Worm (Caenorhabditis elegans) whole organism, L1 larva: ENCODE data around the gene sek-3.

Experiments
- C16A3.4 ChIP-seq: fragments of 150-350 bp; optimal IDR thresholded peaks from 2 replicates; lab custom pipeline; 2014; ENCODE audit warnings: missing biosample characterization, missing genetic modification characterization
- C34B4.2 ChIP-seq: sonication (generic microtip); optimal IDR thresholded peaks from 2 replicates; lab custom pipeline; 2017; ENCODE audit warnings: mild to moderate bottlenecking, missing genetic modification characterization, missing compliant biosample characterization
- aha-1 ChIP-seq: fragments of 150-350 bp; optimal IDR thresholded peaks from 2 replicates; lab custom pipeline; 2014; ENCODE audit warnings: missing biosample characterization, missing genetic modification characterization
- alr-1 ChIP-seq: fragments of 200-800 bp; sonication (Bioruptor generic); optimal IDR thresholded peaks from 2 replicates; lab custom pipeline; 2018; ENCODE audit warnings: borderline replicate concordance, mild to moderate bottlenecking, missing genetic modification characterization, missing compliant biosample characterization
- ama-1 ChIP-seq: fragments of 150-350 bp; optimal IDR thresholded peaks from 2 replicates; lab custom pipeline; 2014
- blmp-1 ChIP-seq: fragments of 150-350 bp; optimal IDR thresholded peaks from 2 replicates; lab custom pipeline; 2014; ENCODE audit warnings: missing biosample characterization, missing genetic modification characterization
- ceh-8 ChIP-seq: fragments of 200-800 bp; sonication (Bioruptor generic); optimal IDR thresholded peaks from 2 replicates; lab custom pipeline; 2018; ENCODE audit warnings: mild to moderate bottlenecking, missing genetic modification characterization, moderate library complexity, missing compliant biosample characterization
- ceh-82 ChIP-seq, 3 experiments: fragments of 150-350 bp in 1 of 3; sonication (generic microtip) in 2 of 3; optimal IDR thresholded peaks; 2 replicates each; lab custom pipeline; 2014 to 2017; ENCODE audit warnings: missing biosample characterization in 3 of 3, missing genetic modification characterization in 3 of 3
- dpl-1 ChIP-seq, 3 experiments: fragments of 150-350 bp in 2 of 3; sonication (generic microtip) in 1 of 3; optimal IDR thresholded peaks; 2 replicates each; lab custom pipeline; 2014 to 2017; ENCODE audit warnings: missing biosample characterization in 3 of 3, missing genetic modification characterization in 3 of 3, missing genetic modification reagents in 3 of 3
- egl-27 ChIP-seq, 2 experiments: fragments of 150-350 bp in 1 of 2; sonication (generic microtip); optimal IDR thresholded peaks; 3 replicates each; lab custom pipeline; 2017 to 2018; ENCODE audit warnings: missing biosample characterization in 2 of 2, missing genetic modification characterization in 2 of 2, missing genetic modification reagents in 2 of 2
- elt-2 ChIP-seq: sonication (generic microtip); optimal IDR thresholded peaks from 2 replicates; lab custom pipeline; 2016; ENCODE audit warnings: missing genetic modification characterization, mild to moderate bottlenecking, inconsistent platforms, missing compliant biosample characterization, missing genetic modification reagents
- ets-5 ChIP-seq: fragments of 200-800 bp; sonication (Bioruptor generic); IDR thresholded peaks from 2 replicates; pipeline ENCODE4 v1.3.6; 2022; ENCODE audit warnings: missing genetic modification characterization, missing compliant biosample characterization
- fkh-10 ChIP-seq: sonication (generic microtip); optimal IDR thresholded peaks from 2 replicates; lab custom pipeline; 2017; ENCODE audit warnings: missing biosample characterization, missing genetic modification reagents, missing genetic modification characterization
- grh-1 ChIP-seq: fragments of 200-800 bp; sonication (Bioruptor generic); IDR thresholded peaks from 2 replicates; pipeline ENCODE4 v1.3.6; 2022; ENCODE audit warnings: missing genetic modification reagents, missing genetic modification characterization, missing compliant biosample characterization
- hlh-4 ChIP-seq: sonication (generic microtip); optimal IDR thresholded peaks from 2 replicates; lab custom pipeline; 2016; ENCODE audit warnings: mild to moderate bottlenecking, missing genetic modification characterization, missing compliant biosample characterization
- isw-1 ChIP-seq: fragments of 200-800 bp; sonication (Bioruptor generic); IDR thresholded peaks from 2 replicates; pipeline ENCODE4 v1.3.6; 2022; ENCODE audit warnings: missing genetic modification characterization, missing compliant biosample characterization
- lin-13 ChIP-seq: fragments of 150-350 bp; optimal IDR thresholded peaks from 2 replicates; lab custom pipeline; 2014; ENCODE audit warnings: missing biosample characterization, missing genetic modification reagents, missing genetic modification characterization
- lin-14 ChIP-seq: fragments of 200-800 bp; sonication (Bioruptor generic); optimal IDR thresholded peaks from 2 replicates; lab custom pipeline; 2018; ENCODE audit warnings: mild to moderate bottlenecking, missing genetic modification characterization, moderate library complexity, missing compliant biosample characterization
- lir-3 ChIP-seq: sonication (generic microtip); optimal IDR thresholded peaks from 2 replicates; lab custom pipeline; 2016; ENCODE audit warnings: mild to moderate bottlenecking, missing genetic modification characterization, moderate library complexity, missing compliant biosample characterization; ENCODE audit not compliant: poor library complexity
- mdl-1 ChIP-seq, 2 experiments: fragments of 150-350 bp; optimal IDR thresholded peaks; 2 replicates each; lab custom pipeline; 2014 to 2017; ENCODE audit warnings: missing biosample characterization in 2 of 2, missing genetic modification characterization in 2 of 2, inconsistent platforms in 1 of 2
- mef-2 ChIP-seq: fragments of 150-350 bp; optimal IDR thresholded peaks from 2 replicates; lab custom pipeline; 2014; ENCODE audit warnings: missing biosample characterization, missing genetic modification characterization
- nhr-12 ChIP-seq: sonication (generic microtip); optimal IDR thresholded peaks from 2 replicates; lab custom pipeline; 2017; ENCODE audit warnings: missing biosample characterization, missing genetic modification characterization
- nhr-19 ChIP-seq: fragments of 200-800 bp; sonication (Bioruptor generic); conservative IDR thresholded peaks from 2 replicates; pipeline ENCODE4 v1.3.6; 2022; ENCODE audit warnings: missing genetic modification characterization, missing compliant biosample characterization
- nhr-237 ChIP-seq: fragments of 150-350 bp; optimal IDR thresholded peaks from 2 replicates; lab custom pipeline; 2014; ENCODE audit warnings: missing biosample characterization, missing genetic modification characterization
- nhr-84 ChIP-seq: sonication (generic microtip); optimal IDR thresholded peaks from 2 replicates; lab custom pipeline; 2017; ENCODE audit warnings: missing biosample characterization, missing genetic modification characterization
- nhr-85 ChIP-seq: sonication (generic microtip); peaks from one replicate; lab custom pipeline; 2016; ENCODE audit warnings: missing genetic modification characterization, inconsistent platforms, missing compliant biosample characterization
- rnt-1 ChIP-seq: sonication (generic microtip); optimal IDR thresholded peaks from 2 replicates; lab custom pipeline; 2016; ENCODE audit warnings: mild to moderate bottlenecking, missing genetic modification characterization, moderate library complexity, missing compliant biosample characterization
- snpc-4 ChIP-seq: fragments of 150-350 bp; optimal IDR thresholded peaks from 2 replicates; lab custom pipeline; 2014; ENCODE audit warnings: missing biosample characterization, missing genetic modification characterization
- sptf-1 ChIP-seq: fragments of 150-350 bp; optimal IDR thresholded peaks from 2 replicates; lab custom pipeline; 2014; ENCODE audit warnings: missing biosample characterization, missing genetic modification characterization
- sup-37 ChIP-seq: fragments of 200-800 bp; sonication (Bioruptor generic); optimal IDR thresholded peaks from 2 replicates; lab custom pipeline; 2018; ENCODE audit warnings: mild to moderate bottlenecking, missing genetic modification characterization, missing compliant biosample characterization
- swsn-7 ChIP-seq: sonication (generic microtip); optimal IDR thresholded peaks from 2 replicates; lab custom pipeline; 2016; ENCODE audit warnings: missing genetic modification characterization, missing compliant biosample characterization
- unc-130 ChIP-seq: fragments of 150-350 bp; optimal IDR thresholded peaks from 2 replicates; lab custom pipeline; 2017; ENCODE audit warnings: missing biosample characterization, missing genetic modification characterization, inconsistent platforms
- xbp-1 ChIP-seq: sonication (generic microtip); optimal IDR thresholded peaks from 2 replicates; lab custom pipeline; 2016; ENCODE audit warnings: missing genetic modification characterization, missing compliant biosample characterization
- zip-4 ChIP-seq: fragments of 200-800 bp; sonication (Bioruptor generic); optimal IDR thresholded peaks from 2 replicates; lab custom pipeline; 2018; ENCODE audit warnings: mild to moderate bottlenecking, missing genetic modification characterization, moderate library complexity, missing compliant biosample characterization

The sek-3 gene

ce11 chrX:5022682-5023081 lies 5.0 kb downstream of the sek-3 start (continued):
- TF ChIP-seq sptf-1 (tag; lab: Kevin White, UChicago) (no peak), ceh-8 (no peak), C34B4.2 (tag; lab: Kevin White, UChicago) (no peak), elt-2 (tag; lab: Kevin White, UChicago) (peak; percentile 20), egl-27 (tag; optimal IDR thresholded peaks at IDR 0.05; lab: Kevin White, UChicago) (no peak), mef-2 (no peak), lin-14 (GFP tag; lab: Kevin White, UChicago) (peak; percentile 58), xbp-1 (tag; lab: Kevin White, UChicago) (peak; percentile 63), mdl-1 (tag; optimal IDR thresholded peaks at IDR 0.05; lab: Kevin White, UChicago) (peak in 1 of 2 experiments; percentile 63), ets-5 (GFP tag; lab: Robert Waterston, UW) (no peak), hlh-4 (tag; lab: Kevin White, UChicago) (no peak), aha-1 (tag; lab: Kevin White, UChicago) (no peak), isw-1 (GFP tag; lab: Robert Waterston, UW) (no peak), ceh-82 (tag; optimal IDR thresholded peaks at IDR 0.05; lab: Kevin White, UChicago) (peak; percentile 39 to 53 (median 44)), zip-4 (GFP tag; lab: Kevin White, UChicago) (peak; percentile 23), nhr-84 (tag; lab: Kevin White, UChicago) (no peak), rnt-1 (tag; lab: Kevin White, UChicago) (peak; percentile 65), lir-3 (tag; lab: Kevin White, UChicago) (peak; percentile 6), lin-13 (GFP tag; lab: Kevin White, UChicago) (peak; percentile 27), alr-1 (tag; lab: Kevin White, UChicago) (no peak), ama-1 (lab: Kevin White, UChicago) (no peak), grh-1 (GFP tag; lab: Robert Waterston, UW) (no peak)

ce11 chrX:5024300-5024699 lies 6.6 kb downstream of the sek-3 start, which contains the start of gene ZC449.1:
Gene ZC449.1 (plus strand): TSS chrX:5024420.
- TF ChIP-seq xbp-1 (tag; lab: Kevin White, UChicago) (no peak), blmp-1 (tag; lab: Kevin White, UChicago) (peak; percentile 73)

ce11 chrX:5026461-5026860 lies 8.8 kb downstream of the sek-3 start:
- TF ChIP-seq lin-14 (GFP tag; lab: Kevin White, UChicago) = peak; percentile 36
- no peak for TF ChIP-seq mef-2

ce11 chrX:5027923-5028592 lies 10.4 kb downstream of the sek-3 start:
- TF ChIP-seq ceh-82 (tag; optimal IDR thresholded peaks at IDR 0.05; lab: Kevin White, UChicago) (no peak), C16A3.4 (no peak), hlh-4 (tag; lab: Kevin White, UChicago) (no peak), mef-2 (no peak), nhr-85 (tag; lab: Kevin White, UChicago) (peak; percentile 61), nhr-237 (tag; lab: Kevin White, UChicago) (no peak), fkh-10 (GFP tag; lab: Kevin White, UChicago) (peak; percentile 20), isw-1 (GFP tag; lab: Robert Waterston, UW) (no peak), sup-37 (GFP tag; lab: Kevin White, UChicago) (no peak), snpc-4 (tag; lab: Kevin White, UChicago) (no peak), nhr-12 (tag; lab: Kevin White, UChicago) (no peak), nhr-19 (GFP tag; lab: Robert Waterston, UW) (no peak), blmp-1 (tag; lab: Kevin White, UChicago) (no peak), swsn-7 (tag; lab: Kevin White, UChicago) (no peak), unc-130 (tag; lab: Kevin White, UChicago) (no peak), dpl-1 (GFP tag; optimal IDR thresholded peaks at IDR 0.05; lab: Kevin White, UChicago) (no peak)
